Worm (Caenorhabditis elegans): ENCODE results near the gene F27D9.12.

Gene F27D9.12

DNA sequence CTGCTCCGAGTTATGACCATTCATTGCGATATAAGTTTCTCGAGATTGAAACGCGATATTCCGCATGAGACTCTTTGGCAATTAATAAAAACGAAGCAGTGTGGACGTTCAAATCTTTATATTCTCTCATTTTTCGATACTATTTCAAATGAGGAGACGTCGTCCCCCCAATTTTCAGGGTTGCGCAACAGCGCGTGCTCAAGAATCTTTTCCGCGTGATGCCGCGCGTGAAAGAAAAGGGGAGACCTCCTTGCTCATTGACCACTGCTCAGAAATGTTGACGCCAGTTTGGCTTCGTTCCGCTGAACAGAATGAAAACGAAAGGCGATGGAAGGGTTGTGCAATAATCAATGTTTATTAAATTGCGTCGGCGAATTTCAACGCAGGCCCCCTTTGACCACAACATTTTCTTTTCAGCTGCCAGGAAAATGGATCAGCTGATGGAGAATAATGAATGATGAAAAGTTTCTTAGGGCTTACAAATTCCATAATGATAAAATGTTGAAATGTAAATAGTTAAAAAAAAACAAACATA, 1.2 kb downstream of the F27D9.12 start:
- TF ChIP-seq fos-1 (tag; optimal IDR thresholded peaks at IDR 0.05) (no peak), zag-1 (tag; optimal IDR thresholded peaks at IDR 0.05) (no peak), ceh-82 (tag; optimal IDR thresholded peaks at IDR 0.05) (no peak), nhr-19 (GFP tag; conservative IDR thresholded peaks at IDR 0.05) (no peak), mdl-1 (tag; optimal IDR thresholded peaks at IDR 0.05) (no peak)

DNA sequence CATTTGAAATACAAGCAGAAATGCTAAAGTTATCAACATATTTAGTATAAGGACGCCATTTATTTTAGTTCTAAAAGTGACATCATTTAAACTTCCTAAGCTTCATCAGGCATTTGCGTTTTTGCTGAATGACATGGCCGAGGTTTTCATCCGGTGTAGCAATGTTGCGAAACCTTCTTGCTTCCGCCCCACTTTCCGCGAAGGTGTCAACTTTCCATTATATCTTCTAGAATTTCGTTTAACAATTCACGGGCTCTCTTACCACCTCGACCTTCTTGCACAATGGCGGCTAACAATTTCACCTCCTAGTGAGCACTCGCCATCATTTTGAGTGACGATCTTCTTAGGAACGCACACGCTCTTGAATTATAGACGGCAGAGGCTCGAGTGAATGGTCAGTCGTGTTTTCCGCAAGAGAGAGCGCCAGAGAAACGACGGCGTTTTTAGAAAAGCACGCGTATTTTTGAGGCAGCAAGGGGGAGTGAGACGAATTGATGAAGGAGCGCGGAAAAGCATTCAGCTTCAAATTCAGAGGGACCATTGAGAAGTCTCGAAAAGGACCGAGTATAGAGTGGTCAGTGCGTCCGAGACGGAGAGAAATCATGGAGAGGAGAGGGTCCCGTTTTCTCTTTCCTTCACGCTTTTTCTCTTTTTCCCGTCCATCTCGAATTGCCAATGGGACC, 2.9 kb downstream of the F27D9.12 start:
- peak; percentile 36 for TF ChIP-seq unc-86 (tag; optimal IDR thresholded peaks at IDR 0.05)
- peak in 1 of 3 experiments; percentile 25 for TF ChIP-seq ceh-82 (tag; optimal IDR thresholded peaks at IDR 0.05)
- TF ChIP-seq fos-1 (tag; optimal IDR thresholded peaks at IDR 0.05): no peak
- peak; percentile 40 for TF ChIP-seq nhr-71 (tag; optimal IDR thresholded peaks at IDR 0.05)
- no peak for TF ChIP-seq hlh-4 (tag; optimal IDR thresholded peaks at IDR 0.05)
- no peak for TF ChIP-seq unc-98 (GFP tag; IDR thresholded peaks at IDR 0.05)
- TF ChIP-seq nhr-47 (tag; optimal IDR thresholded peaks at IDR 0.05): peak; percentile 21
- peak; percentile 74 for TF ChIP-seq lin-14 (GFP tag; optimal IDR thresholded peaks at IDR 0.05)
- TF ChIP-seq lin-13 (GFP tag; optimal IDR thresholded peaks at IDR 0.05): no peak
- TF ChIP-seq jun-1 (tag; optimal IDR thresholded peaks at IDR 0.05): no peak
- TF ChIP-seq fkh-10 (GFP tag; optimal IDR thresholded peaks at IDR 0.05): peak; percentile 56
- no peak for TF ChIP-seq swsn-7 (tag; optimal IDR thresholded peaks at IDR 0.05)
- no peak for TF ChIP-seq blmp-1 (tag; optimal IDR thresholded peaks at IDR 0.05)
- TF ChIP-seq unc-62 (GFP tag; optimal IDR thresholded peaks at IDR 0.05): no peak
- TF ChIP-seq sptf-1 (tag; optimal IDR thresholded peaks at IDR 0.05): no peak
- peak; percentile 20 for TF ChIP-seq fkh-8 (tag; optimal IDR thresholded peaks at IDR 0.05)
- no peak for TF ChIP-seq ceh-88 (GFP tag; IDR thresholded peaks at IDR 0.05)
- TF ChIP-seq hlh-17 (GFP tag; optimal IDR thresholded peaks at IDR 0.05; ENCODE audit: borderline replicate concordance): no peak
- TF ChIP-seq dpl-1 (GFP tag; optimal IDR thresholded peaks at IDR 0.05): no peak
- no peak for TF ChIP-seq mdl-1 (tag; optimal IDR thresholded peaks at IDR 0.05)
- peak; percentile 25 for TF ChIP-seq egl-13 (tag; optimal IDR thresholded peaks at IDR 0.05)
- no peak for TF ChIP-seq nhr-77 (tag; optimal IDR thresholded peaks at IDR 0.05)

- no peak for TF ChIP-seq grh-1 (GFP tag; IDR thresholded peaks at IDR 0.05)
Observed at ce11 chrX:7652308-7652707, 4.5 kb downstream of the F27D9.12 start.

ce11 chrX:7651219-7651958, 5.4 kb downstream of the F27D9.12 start:
- TF ChIP-seq hlh-17 (GFP tag; optimal IDR thresholded peaks at IDR 0.05; ENCODE audit: borderline replicate concordance) (no peak), fkh-10 (GFP tag; optimal IDR thresholded peaks at IDR 0.05) (no peak), snpc-4 (tag; optimal IDR thresholded peaks at IDR 0.05) (no peak), pqm-1 (tag; optimal IDR thresholded peaks at IDR 0.05) (no peak)

ce11 chrX:7645313-7645712, 11.5 kb downstream of the F27D9.12 start, which contains the start of gene F26A10.2:
F26A10.2 (minus strand) TSS chrX:7645413.
- TF ChIP-seq efl-3 (GFP tag; optimal IDR thresholded peaks at IDR 0.05) (no peak), fkh-4 (tag; optimal IDR thresholded peaks at IDR 0.05; ENCODE audit: borderline replicate concordance) (no peak), dpl-1 (GFP tag; optimal IDR thresholded peaks at IDR 0.05) (no peak), ceh-8 (GFP tag; optimal IDR thresholded peaks at IDR 0.05) (no peak), hlh-4 (tag; optimal IDR thresholded peaks at IDR 0.05) (no peak), F16B12.6 (tag; optimal IDR thresholded peaks at IDR 0.05) (no peak), irx-1 (tag; optimal IDR thresholded peaks at IDR 0.05) (no peak), nhr-19 (GFP tag; conservative IDR thresholded peaks at IDR 0.05) (no peak), ets-5 (GFP tag; IDR thresholded peaks at IDR 0.05) (no peak), vab-15 (tag; optimal IDR thresholded peaks at IDR 0.05) (no peak), lin-14 (GFP tag; optimal IDR thresholded peaks at IDR 0.05) (no peak), egl-13 (tag; optimal IDR thresholded peaks at IDR 0.05) (no peak), nhr-85 (tag) (no peak), jun-1 (tag; optimal IDR thresholded peaks at IDR 0.05) (no peak), fos-1 (tag; optimal IDR thresholded peaks at IDR 0.05) (no peak), aly-2 (tag; optimal IDR thresholded peaks at IDR 0.05) (no peak), C16A3.4 (tag; optimal IDR thresholded peaks at IDR 0.05) (no peak), ceh-88 (GFP tag; IDR thresholded peaks at IDR 0.05) (no peak)

All from whole organism, L1 larva.